Worm (Caenorhabditis elegans) whole organism, L4 larva: ENCODE measurements around the gene AH9.6.

Source experiments
- D1046.2 ChIP-seq: fragments of 200-800 bp; sonication (Bioruptor generic); IDR thresholded peaks from 2 replicates; pipeline ENCODE4 v1.3.6; 2022; ENCODE audit warnings: missing genetic modification characterization, missing compliant biosample characterization
- F49E8.2 ChIP-seq: sonication (generic microtip); optimal IDR thresholded peaks from 2 replicates; lab custom pipeline; 2016; ENCODE audit warnings: missing compliant biosample characterization, mild to moderate bottlenecking, missing genetic modification characterization, borderline replicate concordance
- R02D3.7 ChIP-seq: fragments of 150-350 bp; sonication (generic microtip); optimal IDR thresholded peaks from 3 replicates; lab custom pipeline; 2014; ENCODE audit warnings: missing biosample characterization, missing genetic modification characterization
- T26A8.4 ChIP-seq: fragments of 200-800 bp; sonication (Bioruptor generic); IDR thresholded peaks from 2 replicates; pipeline ENCODE4 v1.3.6; 2022; ENCODE audit warnings: missing genetic modification characterization, missing compliant biosample characterization
- Y5F2A.4 ChIP-seq: fragments of 200-800 bp; sonication (Bioruptor generic); optimal IDR thresholded peaks from 2 replicates; lab custom pipeline; 2018; ENCODE audit warnings: mild to moderate bottlenecking, missing genetic modification characterization, missing compliant biosample characterization
- aly-2 ChIP-seq: sonication (generic microtip); optimal IDR thresholded peaks from 2 replicates; lab custom pipeline; 2018; ENCODE audit warnings: missing biosample characterization, missing genetic modification characterization
- arid-1 ChIP-seq: fragments of 200-800 bp; sonication (Bioruptor generic); conservative IDR thresholded peaks from 2 replicates; pipeline ENCODE4 v1.3.6; 2022; ENCODE audit warnings: missing genetic modification reagents, missing genetic modification characterization, missing compliant biosample characterization
- ceh-28 ChIP-seq: fragments of 150-350 bp; optimal IDR thresholded peaks from 2 replicates; lab custom pipeline; 2014; ENCODE audit warnings: missing biosample characterization, missing genetic modification reagents, missing genetic modification characterization
- ceh-32 ChIP-seq: sonication (generic microtip); optimal IDR thresholded peaks from 2 replicates; lab custom pipeline; 2016; ENCODE audit warnings: mild to moderate bottlenecking, missing genetic modification characterization, missing compliant biosample characterization; ENCODE audit not compliant: poor library complexity
- ceh-44 ChIP-seq: fragments of 200-800 bp; sonication (Bioruptor generic); IDR thresholded peaks from 2 replicates; pipeline ENCODE4 v1.3.6; 2022; ENCODE audit warnings: missing genetic modification reagents, missing genetic modification characterization, missing compliant biosample characterization
- ceh-82 ChIP-seq: sonication (generic microtip); optimal IDR thresholded peaks from 2 replicates; lab custom pipeline; 2017; ENCODE audit warnings: missing biosample characterization, missing genetic modification characterization
- daf-19 ChIP-seq: fragments of 200-800 bp; sonication (Bioruptor generic); conservative IDR thresholded peaks from 2 replicates; pipeline ENCODE4 v1.3.6; 2022; ENCODE audit warnings: missing genetic modification characterization, missing compliant biosample characterization
- dmd-6 ChIP-seq: fragments of 200-800 bp; sonication (Bioruptor generic); IDR thresholded peaks from 2 replicates; pipeline ENCODE4 v1.3.6; 2022; ENCODE audit warnings: missing genetic modification reagents, missing genetic modification characterization, missing compliant biosample characterization
- dmd-8 ChIP-seq: fragments of 200-800 bp; sonication (Bioruptor generic); IDR thresholded peaks from 2 replicates; pipeline ENCODE4 v1.3.6; 2022; ENCODE audit warnings: missing genetic modification characterization, missing compliant biosample characterization
- dve-1 ChIP-seq: sonication (generic microtip); optimal IDR thresholded peaks from 2 replicates; lab custom pipeline; 2017; ENCODE audit warnings: antibody characterized with exemption, mild to moderate bottlenecking, missing genetic modification characterization, missing compliant biosample characterization; ENCODE audit not compliant: insufficient read depth
- egl-27 ChIP-seq: sonication (generic microtip); optimal IDR thresholded peaks from 3 replicates; lab custom pipeline; 2017; ENCODE audit warnings: missing biosample characterization, missing genetic modification reagents, missing genetic modification characterization
- fos-1 ChIP-seq: fragments of 150-350 bp; optimal IDR thresholded peaks from 2 replicates; lab custom pipeline; 2014; ENCODE audit warnings: missing biosample characterization, missing genetic modification characterization
- hif-1 ChIP-seq, 2 experiments: sonication (generic microtip); optimal IDR thresholded peaks; 2 replicates each; lab custom pipeline; 2016 to 2017; ENCODE audit warnings: missing compliant biosample characterization in 2 of 2, missing genetic modification characterization in 2 of 2, missing genetic modification reagents in 2 of 2, missing genotype in 2 of 2, mild to moderate bottlenecking in 1 of 2
- hlh-11 ChIP-seq: fragments of 200-800 bp; sonication (Bioruptor generic); optimal IDR thresholded peaks from 2 replicates; lab custom pipeline; 2018; ENCODE audit warnings: mild to moderate bottlenecking, missing genetic modification characterization, missing compliant biosample characterization
- jun-1 ChIP-seq: fragments of 150-350 bp; optimal IDR thresholded peaks from 2 replicates; lab custom pipeline; 2014; ENCODE audit warnings: missing biosample characterization, missing genetic modification reagents, missing genetic modification characterization
- lin-15B ChIP-seq: fragments of 150-350 bp; sonication (generic microtip); optimal IDR thresholded peaks from 3 replicates; lab custom pipeline; 2014; ENCODE audit warnings: missing biosample characterization, missing genetic modification characterization
- lin-38 ChIP-seq: fragments of 200-800 bp; sonication (Bioruptor generic); IDR thresholded peaks from 2 replicates; pipeline ENCODE4 v1.3.6; 2022; ENCODE audit warnings: missing genetic modification reagents, missing genetic modification characterization, missing compliant biosample characterization
- lin-39 ChIP-seq: fragments of 150-350 bp; optimal IDR thresholded peaks from 2 replicates; lab custom pipeline; 2014; ENCODE audit warnings: missing biosample characterization, missing genetic modification reagents, missing genetic modification characterization
- lir-3 ChIP-seq: sonication (generic microtip); optimal IDR thresholded peaks from 2 replicates; lab custom pipeline; 2016; ENCODE audit warnings: mild to moderate bottlenecking, missing genetic modification characterization, missing compliant biosample characterization
- mdl-1 ChIP-seq, 2 experiments: fragments of 150-350 bp in 1 of 2; sonication (generic microtip) in 1 of 2; optimal IDR thresholded peaks; 2 replicates each; lab custom pipeline; 2014 to 2017; ENCODE audit warnings: missing biosample characterization in 2 of 2, missing genetic modification characterization in 2 of 2
- mep-1 ChIP-seq: fragments of 150-350 bp; sonication (generic microtip); optimal IDR thresholded peaks from 3 replicates; lab custom pipeline; 2014; ENCODE audit warnings: missing biosample characterization, missing genetic modification characterization
- mes-2 ChIP-seq: sonication (generic microtip); optimal IDR thresholded peaks from 2 replicates; lab custom pipeline; 2016; ENCODE audit warnings: missing genotype, mild to moderate bottlenecking, missing genetic modification characterization, missing compliant biosample characterization; ENCODE audit not compliant: poor library complexity, severe bottlenecking
- nhr-11 ChIP-seq: fragments of 150-350 bp; optimal IDR thresholded peaks from 2 replicates; lab custom pipeline; 2014; ENCODE audit warnings: missing biosample characterization, missing genetic modification characterization
- nhr-111 ChIP-seq: fragments of 200-800 bp; sonication (Bioruptor generic); optimal IDR thresholded peaks from 2 replicates; lab custom pipeline; 2018; ENCODE audit warnings: mild to moderate bottlenecking, missing genetic modification characterization, missing compliant biosample characterization
- nhr-237 ChIP-seq: sonication (generic microtip); optimal IDR thresholded peaks from 2 replicates; lab custom pipeline; 2017; ENCODE audit warnings: missing biosample characterization, missing genetic modification characterization
- nhr-25 ChIP-seq: sonication (generic microtip); optimal IDR thresholded peaks from 2 replicates; lab custom pipeline; 2017; ENCODE audit warnings: missing genetic modification characterization, mild to moderate bottlenecking, missing compliant biosample characterization, antibody characterized with exemption, moderate library complexity, borderline replicate concordance; ENCODE audit not compliant: insufficient read depth
- nhr-28 ChIP-seq: fragments of 150-350 bp; optimal IDR thresholded peaks from 2 replicates; lab custom pipeline; 2014; ENCODE audit warnings: missing biosample characterization, missing genetic modification characterization
- nhr-42 ChIP-seq: fragments of 200-800 bp; sonication (Bioruptor generic); IDR thresholded peaks from 2 replicates; pipeline ENCODE4 v1.3.6; 2022; ENCODE audit warnings: missing genetic modification characterization, missing compliant biosample characterization
- nhr-77 ChIP-seq: fragments of 150-350 bp; optimal IDR thresholded peaks from 2 replicates; lab custom pipeline; 2014; ENCODE audit warnings: missing biosample characterization, missing genetic modification characterization
- pha-4 ChIP-seq, 2 experiments: fragments of 150-350 bp in 1 of 2; fragments of 200-800 bp in 1 of 2; sonication (Bioruptor generic) in 1 of 2; IDR thresholded peaks in 1 of 2; optimal IDR thresholded peaks in 1 of 2; 2 replicates each; pipeline versions ENCODE4 v1.3.6 to Lab custom; 2014 to 2022; ENCODE audit warnings: missing genetic modification characterization in 2 of 2, missing genetic modification reagents in 2 of 2, missing biosample characterization in 1 of 2, missing compliant biosample characterization in 1 of 2
- php-3 ChIP-seq: fragments of 200-800 bp; sonication (Bioruptor generic); IDR thresholded peaks from 2 replicates; pipeline ENCODE4 v1.3.6; 2022; ENCODE audit warnings: missing genetic modification reagents, missing genetic modification characterization, missing compliant biosample characterization
- rbr-2 ChIP-seq: sonication (generic microtip); optimal IDR thresholded peaks from 2 replicates; lab custom pipeline; 2016; ENCODE audit warnings: missing genotype, missing genetic modification characterization, missing compliant biosample characterization
- skn-1 ChIP-seq: fragments of 150-350 bp; optimal IDR thresholded peaks from 2 replicates; lab custom pipeline; 2014; ENCODE audit warnings: missing biosample characterization, missing genetic modification characterization
- tag-97 ChIP-seq: fragments of 200-800 bp; sonication (Bioruptor generic); IDR thresholded peaks from 2 replicates; pipeline ENCODE4 v1.3.6; 2022; ENCODE audit warnings: missing genetic modification characterization, missing compliant biosample characterization
- tra-1 ChIP-seq: fragments of 200-800 bp; sonication (Bioruptor generic); IDR thresholded peaks from 2 replicates; pipeline ENCODE4 v1.3.6; 2022; ENCODE audit warnings: missing genetic modification reagents, missing genetic modification characterization, missing compliant biosample characterization
- unc-39 ChIP-seq: sonication (generic microtip); optimal IDR thresholded peaks from 2 replicates; lab custom pipeline; 2017; ENCODE audit warnings: missing biosample characterization, missing genetic modification characterization
- vab-7 ChIP-seq: fragments of 200-800 bp; sonication (Bioruptor generic); IDR thresholded peaks from 2 replicates; pipeline ENCODE4 v1.3.6; 2022; ENCODE audit warnings: missing genetic modification reagents, missing genetic modification characterization, missing compliant biosample characterization
- zag-1 ChIP-seq: fragments of 150-350 bp; optimal IDR thresholded peaks from 2 replicates; lab custom pipeline; 2014; ENCODE audit warnings: missing biosample characterization, missing genetic modification characterization
- zfp-2 ChIP-seq: sonication (generic microtip); optimal IDR thresholded peaks from 2 replicates; lab custom pipeline; 2016; ENCODE audit warnings: mild to moderate bottlenecking, missing genetic modification characterization, missing compliant biosample characterization
- zip-11 ChIP-seq: fragments of 200-800 bp; sonication (Bioruptor generic); IDR thresholded peaks from 2 replicates; pipeline ENCODE4 v1.3.6; 2022; ENCODE audit warnings: missing genetic modification characterization, missing compliant biosample characterization
- zip-2 ChIP-seq: fragments of 150-350 bp; optimal IDR thresholded peaks from 2 replicates; lab custom pipeline; 2014; ENCODE audit warnings: missing biosample characterization, missing genetic modification characterization
- ztf-11 ChIP-seq: fragments of 150-350 bp; optimal IDR thresholded peaks from 2 replicates; lab custom pipeline; 2014; ENCODE audit warnings: missing biosample characterization, missing genetic modification characterization
- ztf-7 ChIP-seq: fragments of 150-350 bp; optimal IDR thresholded peaks from 2 replicates; lab custom pipeline; 2014; ENCODE audit warnings: missing biosample characterization, missing genetic modification characterization

Gene AH9.6

ce11 chrX:2237438-2237961 is 30.4 kb downstream of the AH9.6 start, which contains the start of gene vha-15 (continued):
- no peak for TF ChIP-seq zip-2
- TF ChIP-seq ceh-28 (tag; lab: Kevin White, UChicago) = peak; percentile 65
- TF ChIP-seq ceh-32 (tag; lab: Kevin White, UChicago) = no peak
- 0 out of 2 replicates have a peak, but pooled peaks have one; percentile 35 for TF ChIP-seq pha-4 (GFP tag; IDR thresholded peaks at IDR 0.05; lab: Robert Waterston, UW)
- TF ChIP-seq pha-4 (tag; optimal IDR thresholded peaks at IDR 0.05; lab: Kevin White, UChicago) = peak; percentile 31

DNA sequence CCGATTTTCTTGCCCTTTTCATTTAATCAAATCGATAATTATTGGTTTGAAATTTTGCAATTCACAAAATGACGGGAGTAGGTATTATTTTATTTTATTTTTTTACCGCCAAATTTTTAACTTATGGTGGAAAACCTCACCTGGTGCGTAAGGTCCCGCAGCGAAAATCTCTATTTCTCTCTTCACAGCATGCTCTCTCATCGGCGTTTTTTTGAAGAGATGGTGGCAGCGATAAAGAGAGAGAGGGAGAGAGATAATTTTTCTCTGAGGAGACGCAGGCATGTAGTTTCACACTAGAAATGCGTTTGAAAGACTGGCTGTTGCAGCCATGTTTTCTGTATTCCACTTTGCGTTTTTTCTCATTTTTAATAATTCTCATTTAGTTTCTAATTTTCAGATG is 34.0 kb downstream of the AH9.6 start, which contains the start of gene T14F9.2:
TSS of gene T14F9.2 (plus strand) at position 396 of the 400 bp plus-strand sequence.
- TF ChIP-seq lir-3 (tag; lab: Kevin White, UChicago) (no peak), tra-1 (GFP tag; lab: Robert Waterston, UW) (no peak), R02D3.7 (tag; lab: Kevin White, UChicago) (no peak), egl-27 (tag; lab: Kevin White, UChicago) (no peak), mep-1 (tag; lab: Kevin White, UChicago) (peak; percentile 64), mes-2 (peak; percentile 57), nhr-11 (tag; lab: Kevin White, UChicago) (no peak), lin-38 (GFP tag; lab: Robert Waterston, UW) (no peak), dmd-8 (no peak), ceh-28 (tag; lab: Kevin White, UChicago) (no peak), tag-97 (GFP tag; lab: Robert Waterston, UW) (no peak), nhr-28 (tag; lab: Kevin White, UChicago) (peak; percentile 10), hlh-11 (tag; lab: Kevin White, UChicago) (peak; percentile 56), nhr-237 (tag; lab: Kevin White, UChicago) (no peak), mdl-1 (tag; optimal IDR thresholded peaks at IDR 0.05; lab: Kevin White, UChicago) (no peak), aly-2 (tag; lab: Kevin White, UChicago) (no peak), ztf-7 (tag; lab: Kevin White, UChicago) (no peak), arid-1 (GFP tag; lab: Robert Waterston, UW) (no peak), rbr-2 (tag; lab: Kevin White, UChicago) (peak; percentile 32), Y5F2A.4 (no peak), unc-39 (no peak), ceh-82 (tag; lab: Kevin White, UChicago) (no peak), nhr-25 (tag; lab: Kevin White, UChicago) (no peak), skn-1 (no peak), D1046.2 (GFP tag; lab: Robert Waterston, UW) (no peak), T26A8.4 (GFP tag; lab: Robert Waterston, UW) (no peak), ztf-11 (no peak), jun-1 (tag; lab: Kevin White, UChicago) (no peak), dmd-6 (0 out of 2 replicates have a peak, but pooled peaks have one; percentile 9), zag-1 (tag; lab: Kevin White, UChicago) (no peak), vab-7 (GFP tag; lab: Robert Waterston, UW) (no peak), lin-15B (tag; lab: Kevin White, UChicago) (no peak), fos-1 (tag; lab: Kevin White, UChicago) (no peak), php-3 (GFP tag; lab: Robert Waterston, UW) (no peak), zip-11 (GFP tag; lab: Robert Waterston, UW) (no peak), daf-19 (GFP tag; lab: Robert Waterston, UW) (no peak), zfp-2 (tag; lab: Kevin White, UChicago) (no peak), F49E8.2 (no peak), pha-4 (GFP tag; IDR thresholded peaks at IDR 0.05; lab: Robert Waterston, UW) (no peak), pha-4 (tag; optimal IDR thresholded peaks at IDR 0.05; lab: Kevin White, UChicago) (no peak), dve-1 (peak; percentile 72), nhr-77 (tag; lab: Kevin White, UChicago) (no peak), ceh-44 (GFP tag; lab: Robert Waterston, UW) (no peak), nhr-42 (GFP tag; lab: Robert Waterston, UW) (no peak), nhr-111 (GFP tag; lab: Kevin White, UChicago) (no peak), zip-2 (no peak), hif-1 (tag; optimal IDR thresholded peaks at IDR 0.05; lab: Kevin White, UChicago) (no peak), lin-39 (tag; lab: Kevin White, UChicago) (no peak)
